Worm (Caenorhabditis elegans) whole organism, dauer: ENCODE data around the gene K01G12.3.

ENCODE experiments used
- unc-62 ChIP-seq: sonication (generic microtip); optimal IDR thresholded peaks from 2 replicates; lab custom pipeline; 2017; ENCODE audit warnings: missing biosample characterization, missing genetic modification reagents, missing genetic modification characterization

K01G12.3 gene

ce11 chrIV:14219714-14220113 lies 26.4 kb downstream of the K01G12.3 start, which contains the start of gene sqrd-1:
Gene sqrd-1 (plus strand): TSS chrIV:14219871.
- no peak for TF ChIP-seq unc-62

ce11 chrIV:14224912-14225311 lies 31.6 kb downstream of the K01G12.3 start:
- no peak for TF ChIP-seq unc-62

- TF ChIP-seq unc-62 = no peak
Measured at ce11 chrIV:14227138-14227537, 33.8 kb downstream of the K01G12.3 start.

ce11 chrIV:14228069-14228468 lies 34.8 kb downstream of the K01G12.3 start, which contains the start of gene F02H6.7:
Gene F02H6.7 (minus strand): TSS chrIV:14228169.
- TF ChIP-seq unc-62 = no peak

ce11 chrIV:14230799-14231198 lies 37.5 kb downstream of the K01G12.3 start, which contains the start of gene F02H6.6:
Gene F02H6.6 (minus strand): TSS chrIV:14230899.
- TF ChIP-seq unc-62 = no peak

ce11 chrIV:14238976-14239375 lies 45.7 kb downstream of the K01G12.3 start, which contains the start of gene Y64G10A.1:
Gene Y64G10A.1 (minus strand): TSS chrIV:14239076.
- TF ChIP-seq unc-62 = no peak

- TF ChIP-seq unc-62 = no peak
Measured at ce11 chrIV:14241382-14242122, 48.3 kb downstream of the K01G12.3 start, which contains the start of gene Y64G10A.10. Gene Y64G10A.10 (minus strand): TSS chrIV:14241432.

- TF ChIP-seq unc-62 = no peak
Measured at ce11 chrIV:14244357-14244756, 51.1 kb downstream of the K01G12.3 start, which contains the start of gene Y64G10A.2. Gene Y64G10A.2 (minus strand): TSS chrIV:14244457.
